Fruit fly (Drosophila melanogaster): ENCODE data around the gene CG33159.
A peak's percentile ranks its signal among the peaks of the same experiment; 100 is the strongest.

Gene CG33159

dm6 chr3L:3249997-3250774 is 45.9 kb upstream of the CG33159 start (continued):
- TF ChIP-seq CG3032 (tag; optimal IDR thresholded peaks at IDR 0.05) (peak; percentile 63), Lpt (GFP tag; optimal IDR thresholded peaks at IDR 0.05) (peak; percentile 94), Hr38 (GFP tag; optimal IDR thresholded peaks at IDR 0.05) (no peak), lz (GFP tag; optimal IDR thresholded peaks at IDR 0.05) (peak; percentile 41), Blimp-1 (GFP tag; optimal IDR thresholded peaks at IDR 0.05) (peak; percentile 43), Eip93F (GFP tag; optimal IDR thresholded peaks at IDR 0.05) (peak; percentile 15), CG11762 (GFP tag; optimal IDR thresholded peaks at IDR 0.05; ENCODE audit: insufficient read depth) (peak; percentile 83), CG34406 (GFP tag; optimal IDR thresholded peaks at IDR 0.05) (peak; percentile 45), dac (GFP tag; optimal IDR thresholded peaks at IDR 0.05) (peak; percentile 88), CG3919 (GFP tag; optimal IDR thresholded peaks at IDR 0.05) (peak; percentile 84), achi (GFP tag; optimal IDR thresholded peaks at IDR 0.05) (peak; percentile 90), CG6792 (GFP tag; optimal IDR thresholded peaks at IDR 0.05) (peak; percentile 69), Gug (GFP tag; IDR thresholded peaks at IDR 0.05) (peak; percentile 86), Eip78C (GFP tag) (peak; percentile 95), CG11294 (GFP tag; IDR thresholded peaks at IDR 0.05) (peak; percentile 81), CG8119 (GFP tag; IDR thresholded peaks at IDR 0.05) (peak; percentile 94), Ets21C (GFP tag; optimal IDR thresholded peaks at IDR 0.05) (no peak), fd85E (GFP tag; optimal IDR thresholded peaks at IDR 0.05) (no peak), OdsH (GFP tag; optimal IDR thresholded peaks at IDR 0.05) (peak; percentile 89), CG1621 (tag; optimal IDR thresholded peaks at IDR 0.05) (peak; percentile 16), CG4318 (GFP tag; optimal IDR thresholded peaks at IDR 0.05) (peak; percentile 95), CG31627 (GFP tag; optimal IDR thresholded peaks at IDR 0.05) (peak; percentile 36), Met (GFP tag; optimal IDR thresholded peaks at IDR 0.05) (peak; percentile 9), ss (GFP tag; optimal IDR thresholded peaks at IDR 0.05) (peak; percentile 33 to 50), Sox14 (GFP tag; optimal IDR thresholded peaks at IDR 0.05) (peak; percentile 91)

dm6 chr3L:3249664-3249996 is 45.4 kb upstream of the CG33159 start:
- TF ChIP-seq Blimp-1 (GFP tag; optimal IDR thresholded peaks at IDR 0.05): peak; percentile 85
- TF ChIP-seq Hr38 (GFP tag; optimal IDR thresholded peaks at IDR 0.05): no peak

DNA sequence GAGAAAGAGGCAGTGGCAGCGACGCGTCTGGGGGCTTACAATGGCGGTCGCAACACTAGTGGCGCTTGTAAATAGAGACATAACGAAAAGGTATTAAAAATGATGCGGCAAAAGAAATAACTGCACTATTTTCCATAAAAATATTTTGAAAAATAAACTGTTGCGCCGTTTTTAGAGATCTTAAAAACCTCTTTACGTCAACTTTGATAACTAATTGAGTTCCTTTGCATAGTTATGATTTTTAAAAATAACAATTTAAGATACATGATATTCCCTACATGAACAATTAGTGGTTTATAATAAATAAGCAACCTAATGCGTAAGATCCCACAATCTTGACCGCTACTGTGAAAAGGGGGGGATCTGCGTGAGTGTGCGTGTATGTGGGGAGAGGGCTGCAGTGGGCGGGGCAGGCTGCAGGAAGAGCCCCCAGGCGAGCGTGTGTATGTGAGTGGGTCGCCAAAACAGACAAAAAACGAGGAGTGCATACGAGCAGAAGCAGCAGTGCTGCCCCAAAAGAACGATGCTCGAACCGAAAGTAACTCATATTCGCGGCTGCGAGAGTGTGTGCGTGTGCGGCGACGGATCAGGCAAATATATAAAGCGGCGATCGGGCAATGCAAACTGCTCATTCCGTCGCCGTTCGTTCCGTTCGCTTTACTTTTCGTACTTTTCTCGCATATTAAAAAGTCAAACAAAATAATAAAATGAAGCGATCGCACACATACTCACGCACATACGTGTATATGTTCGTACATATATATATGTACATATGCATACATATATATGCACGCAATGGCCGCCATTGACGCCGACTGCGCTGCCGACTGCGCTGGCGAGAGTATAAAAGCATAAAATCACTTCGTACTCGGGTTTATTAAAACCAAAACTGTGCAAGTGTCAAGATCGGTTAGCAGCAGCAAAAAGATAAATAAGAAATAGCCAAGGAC is 44.7 kb upstream of the CG33159 start:
- TF ChIP-seq svp (GFP tag) (peak; percentile 100), Eip78C (GFP tag) (peak; percentile 100), CG6163 (GFP tag; IDR thresholded peaks at IDR 0.05) (peak; percentile 82), CG11902 (GFP tag; optimal IDR thresholded peaks at IDR 0.05) (peak; percentile 98), vri (GFP tag; optimal IDR thresholded peaks at IDR 0.05) (peak; percentile 95), cyc (GFP tag; optimal IDR thresholded peaks at IDR 0.05) (peak; percentile 99), Hr4 (GFP tag; optimal IDR thresholded peaks at IDR 0.05) (peak; percentile 96), CG4318 (GFP tag; optimal IDR thresholded peaks at IDR 0.05) (peak; percentile 93), CG1621 (tag; optimal IDR thresholded peaks at IDR 0.05) (peak; percentile 92), CG6854 (GFP tag; optimal IDR thresholded peaks at IDR 0.05) (peak; percentile 95), CG16779 (tag; optimal IDR thresholded peaks at IDR 0.05) (peak; percentile 90), Sox102F (GFP tag; optimal IDR thresholded peaks at IDR 0.05) (peak; percentile 97), Eip75B (GFP tag; optimal IDR thresholded peaks at IDR 0.05) (peak; percentile 96), Sox15 (GFP tag; optimal IDR thresholded peaks at IDR 0.05) (peak; percentile 99), salr (GFP tag; optimal IDR thresholded peaks at IDR 0.05) (peak; percentile 86 to 98), CG6276 (GFP tag; optimal IDR thresholded peaks at IDR 0.05) (peak; percentile 94), CG15336 (GFP tag; IDR thresholded peaks at IDR 0.05) (peak; percentile 92), Hr38 (GFP tag; optimal IDR thresholded peaks at IDR 0.05) (no peak), CG3032 (tag; optimal IDR thresholded peaks at IDR 0.05) (peak; percentile 98), esn (GFP tag; optimal IDR thresholded peaks at IDR 0.05) (peak; percentile 99), dac (GFP tag; optimal IDR thresholded peaks at IDR 0.05) (peak; percentile 82), acj6 (GFP tag; optimal IDR thresholded peaks at IDR 0.05) (peak; percentile 99), Smox (GFP tag; optimal IDR thresholded peaks at IDR 0.05) (peak; percentile 99), Gug (GFP tag; IDR thresholded peaks at IDR 0.05) (peak; percentile 85), Ets21C (GFP tag; optimal IDR thresholded peaks at IDR 0.05) (peak; percentile 97), spab (GFP tag; optimal IDR thresholded peaks at IDR 0.05) (peak; percentile 98), ss (GFP tag; optimal IDR thresholded peaks at IDR 0.05) (peak; percentile 98 to 99), Eip93F (GFP tag; optimal IDR thresholded peaks at IDR 0.05) (peak; percentile 62), fd59A (GFP tag; optimal IDR thresholded peaks at IDR 0.05) (peak; percentile 99)
